Worm (Caenorhabditis elegans): ENCODE data around the gene Y110A2AL.4.

Gene Y110A2AL.4

ce11 chrII:2861385-2862099, 22.4 kb downstream of the Y110A2AL.4 start (continued):
- TF ChIP-seq ceh-100 (GFP tag; IDR thresholded peaks at IDR 0.05) (no peak), ceh-79 (tag; optimal IDR thresholded peaks at IDR 0.05) (no peak), him-1 (tag; optimal IDR thresholded peaks at IDR 0.05) (peak; percentile 87), mcd-1 (GFP tag; IDR thresholded peaks at IDR 0.05) (peak; percentile 57), Y53G8AR.9 (GFP tag; conservative IDR thresholded peaks at IDR 0.05) (no peak), pha-4 (tag; optimal IDR thresholded peaks at IDR 0.05) (no peak), lir-1 (GFP tag; conservative IDR thresholded peaks at IDR 0.05) (no peak), ccch-3 (GFP tag; optimal IDR thresholded peaks at IDR 0.05) (no peak), ztf-3 (GFP tag; optimal IDR thresholded peaks at IDR 0.05) (peak; percentile 26), nhr-80 (tag; optimal IDR thresholded peaks at IDR 0.05) (peak; percentile 11), mel-28 (tag; optimal IDR thresholded peaks at IDR 0.05; ENCODE audit: borderline replicate concordance) (no peak), ZK185.1 (tag; optimal IDR thresholded peaks at IDR 0.05; ENCODE audit: poor library complexity, severe bottlenecking) (no peak), madf-10 (tag; optimal IDR thresholded peaks at IDR 0.05) (peak; percentile 18), madf-6 (GFP tag; IDR thresholded peaks at IDR 0.05) (peak; percentile 59; the same call in 1 of the 2 replicates), F10E7.11 (tag; optimal IDR thresholded peaks at IDR 0.05) (no peak), snpc-3.4 (tag; optimal IDR thresholded peaks at IDR 0.05) (no peak), T07F8.4 (tag; optimal IDR thresholded peaks at IDR 0.05) (no peak), tlf-1 (GFP tag; optimal IDR thresholded peaks at IDR 0.05) (no peak), nhr-90 (tag; optimal IDR thresholded peaks at IDR 0.05) (peak; percentile 54), Y56A3A.18 (GFP tag; IDR thresholded peaks at IDR 0.05) (0 out of 2 replicates have a peak, but pooled peaks have one; percentile 50), rec-8 (tag; optimal IDR thresholded peaks at IDR 0.05) (no peak), sptf-2 (GFP tag; optimal IDR thresholded peaks at IDR 0.05) (no peak), snpc-1.3 (tag; optimal IDR thresholded peaks at IDR 0.05; ENCODE audit: insufficient read depth) (peak; percentile 30), hlh-12 (tag; optimal IDR thresholded peaks at IDR 0.05) (no peak), pbrm-1 (GFP tag; IDR thresholded peaks at IDR 0.05) (peak; percentile 68), D2030.7 (GFP tag; IDR thresholded peaks at IDR 0.05) (peak; percentile 78), K11D2.4 (GFP tag; IDR thresholded peaks at IDR 0.05) (no peak), lin-35 (GFP tag; optimal IDR thresholded peaks at IDR 0.05) (no peak), dpl-1 (GFP tag; optimal IDR thresholded peaks at IDR 0.05) (no peak), sdz-38 (tag; optimal IDR thresholded peaks at IDR 0.05) (no peak), unc-62 (GFP tag; optimal IDR thresholded peaks at IDR 0.05) (no peak), dox-1 (GFP tag; IDR thresholded peaks at IDR 0.05) (peak; percentile 57)

- TF ChIP-seq die-1 (tag; optimal IDR thresholded peaks at IDR 0.05) (no peak), hsf-1 (GFP tag; IDR thresholded peaks at IDR 0.05) (no peak), hlh-26 (GFP tag; conservative IDR thresholded peaks at IDR 0.05) (no peak), rcor-1 (GFP tag; IDR thresholded peaks at IDR 0.05) (no peak), snpc-3.4 (tag; optimal IDR thresholded peaks at IDR 0.05) (no peak), dpff-1 (tag; optimal IDR thresholded peaks at IDR 0.05) (no peak), tlf-1 (GFP tag; optimal IDR thresholded peaks at IDR 0.05) (no peak), attf-5 (GFP tag; optimal IDR thresholded peaks at IDR 0.05) (no peak), snpc-1.1 (tag; optimal IDR thresholded peaks at IDR 0.05; ENCODE audit: insufficient read depth) (no peak), rec-8 (tag; optimal IDR thresholded peaks at IDR 0.05) (no peak), chd-7 (tag; optimal IDR thresholded peaks at IDR 0.05) (no peak), lir-1 (GFP tag; conservative IDR thresholded peaks at IDR 0.05) (no peak)
These were observed 23.5 kb downstream of the Y110A2AL.4 start for ce11 chrII:2862557-2863035.

Measured in whole organism, young adult.